Worm (Caenorhabditis elegans) whole organism, L1 larva: Measurements from ENCODE around the gene rpb-11.

Experiments used
- ceh-82 ChIP-seq, 3 experiments: fragments of 150-350 bp in 1 of 3; sonication (generic microtip) in 2 of 3; optimal IDR thresholded peaks; 2 replicates each; lab custom pipeline; 2014 to 2017; ENCODE audit warnings: missing biosample characterization in 3 of 3, missing genetic modification characterization in 3 of 3
- elt-3 ChIP-seq, 6 experiments: fragments of 150-350 bp in 1 of 6; sonication (generic microtip); optimal IDR thresholded peaks; 2 replicates each; lab custom pipeline; 2017 to 2018; ENCODE audit warnings: missing biosample characterization in 6 of 6, missing genetic modification characterization in 6 of 6, inconsistent platforms in 1 of 6
- skn-1 ChIP-seq: fragments of 150-350 bp; optimal IDR thresholded peaks from 2 replicates; lab custom pipeline; 2014; ENCODE audit warnings: missing biosample characterization, missing genetic modification characterization

DNA sequence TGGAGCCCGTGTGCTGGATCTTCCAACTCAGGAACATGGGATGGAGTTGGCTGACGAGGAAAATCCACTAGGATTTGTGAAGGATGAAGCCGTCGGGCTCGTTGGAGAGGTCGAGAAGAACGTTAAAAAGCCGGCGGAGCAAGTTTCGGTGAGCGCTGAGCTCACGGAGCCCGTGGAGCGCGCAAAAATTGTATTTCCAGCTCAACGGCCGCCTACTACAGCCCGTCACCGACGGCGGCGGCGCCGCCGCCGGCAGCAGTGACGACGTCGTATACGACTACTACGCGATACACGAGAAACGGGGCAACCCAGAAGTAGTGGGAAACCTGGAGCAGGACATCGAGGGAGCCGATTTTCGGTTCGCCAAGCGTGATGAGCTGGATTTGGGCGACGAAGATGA, 1.0 kb downstream of the rpb-11 start:
- TF ChIP-seq elt-3 (tag; optimal IDR thresholded peaks at IDR 0.05; lab: Kevin White, UChicago) (no peak), skn-1 (tag; lab: Kevin White, UChicago) (no peak), ceh-82 (tag; optimal IDR thresholded peaks at IDR 0.05; lab: Kevin White, UChicago) (no peak)
